Worm (Caenorhabditis elegans) whole organism, L4 larva: Measurements from ENCODE around the gene cnnm-1.

ENCODE experiments used
- ces-1 ChIP-seq: fragments of 150-350 bp; sonication (generic microtip); optimal IDR thresholded peaks from 4 replicates; lab custom pipeline; 2014; ENCODE audit warnings: missing biosample characterization, missing genetic modification reagents, missing genetic modification characterization
- lin-13 ChIP-seq: fragments of 150-350 bp; optimal IDR thresholded peaks from 2 replicates; lab custom pipeline; 2014; ENCODE audit warnings: missing biosample characterization, missing genetic modification reagents, missing genetic modification characterization
- snpc-4 ChIP-seq: fragments of 150-350 bp; optimal IDR thresholded peaks from 2 replicates; lab custom pipeline; 2014; ENCODE audit warnings: missing biosample characterization, missing genetic modification characterization

DNA sequence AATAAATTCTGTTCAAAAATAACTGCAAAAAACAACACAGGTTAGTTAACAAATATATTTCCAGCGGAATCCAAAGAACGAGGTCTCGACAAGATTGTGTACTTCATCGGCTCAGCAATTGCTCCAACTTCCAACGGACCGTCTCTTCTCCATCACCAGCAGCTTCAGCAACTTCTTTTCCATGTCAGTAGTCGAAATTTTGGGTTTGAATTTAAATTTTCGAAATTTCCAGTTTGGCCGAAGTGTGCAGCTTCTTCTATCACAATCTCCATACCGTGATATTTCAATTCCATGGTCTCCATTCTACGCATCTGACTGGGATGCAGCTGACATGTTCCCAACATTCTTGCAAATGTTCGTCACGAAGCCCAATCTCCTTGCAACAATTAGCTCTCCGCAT, 46.8 kb upstream of the cnnm-1 start:
- TF ChIP-seq snpc-4 (tag; lab: Kevin White, UChicago) (no peak), lin-13 (GFP tag; lab: Kevin White, UChicago) (no peak), ces-1 (GFP tag; lab: Kevin White, UChicago) (no peak)
